Worm (Caenorhabditis elegans) whole organism, L4 larva: Measurements from ENCODE around the gene pot-1.

Experiments used
- F37D6.2 ChIP-seq: sonication (generic microtip); optimal IDR thresholded peaks from 2 replicates; lab custom pipeline; 2016; ENCODE audit warnings: mild to moderate bottlenecking, missing genetic modification characterization, missing compliant biosample characterization
- ama-1 ChIP-seq: fragments of 150-350 bp; optimal IDR thresholded peaks from 2 replicates; lab custom pipeline; 2014; ENCODE audit warnings: inconsistent platforms, mixed read lengths
- ceh-28 ChIP-seq: fragments of 150-350 bp; optimal IDR thresholded peaks from 2 replicates; lab custom pipeline; 2014; ENCODE audit warnings: missing biosample characterization, missing genetic modification reagents, missing genetic modification characterization
- daf-12 ChIP-seq: fragments of 150-350 bp; optimal IDR thresholded peaks from 2 replicates; lab custom pipeline; 2014; ENCODE audit warnings: missing biosample characterization, missing genetic modification reagents, missing genetic modification characterization
- dmd-6 ChIP-seq: fragments of 200-800 bp; sonication (Bioruptor generic); IDR thresholded peaks from 2 replicates; pipeline ENCODE4 v1.3.6; 2022; ENCODE audit warnings: missing genetic modification reagents, missing genetic modification characterization, missing compliant biosample characterization
- jun-1 ChIP-seq: fragments of 150-350 bp; optimal IDR thresholded peaks from 2 replicates; lab custom pipeline; 2014; ENCODE audit warnings: missing biosample characterization, missing genetic modification reagents, missing genetic modification characterization
- mes-2 ChIP-seq: sonication (generic microtip); optimal IDR thresholded peaks from 2 replicates; lab custom pipeline; 2016; ENCODE audit warnings: missing genotype, mild to moderate bottlenecking, missing genetic modification characterization, missing compliant biosample characterization; ENCODE audit not compliant: poor library complexity, severe bottlenecking
- unc-62 ChIP-seq, 3 experiments: fragments of 150-350 bp in 1 of 3; sonication (generic microtip); optimal IDR thresholded peaks in 2 of 3; peaks in 1 of 3; 1 replicate in 1 of 3; 2 replicates in 2 of 3; lab custom pipeline; 2014 to 2017; ENCODE audit warnings: missing biosample characterization in 3 of 3, missing genetic modification characterization in 3 of 3, missing genetic modification reagents in 3 of 3, missing genotype in 1 of 3
- ztf-11 ChIP-seq: fragments of 150-350 bp; optimal IDR thresholded peaks from 2 replicates; lab custom pipeline; 2014; ENCODE audit warnings: missing biosample characterization, missing genetic modification characterization

DNA sequence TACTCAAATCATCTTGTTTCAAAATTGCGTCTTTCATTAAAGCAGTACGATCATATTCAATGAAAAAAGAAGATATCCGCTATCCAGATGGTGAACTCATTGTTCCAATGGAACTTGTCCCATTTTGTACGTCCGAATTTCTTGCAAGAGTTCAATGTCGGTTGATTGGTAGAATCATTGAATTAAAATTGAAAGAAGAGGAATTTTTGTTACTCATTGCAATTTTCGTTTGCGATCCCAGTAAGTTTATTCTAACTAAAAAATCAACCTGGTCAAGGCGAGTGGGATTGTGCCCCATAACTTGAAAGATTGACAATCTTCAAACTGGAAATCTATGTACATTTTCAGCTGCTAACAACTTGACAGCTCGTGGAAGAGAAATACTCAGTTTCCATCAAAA lies 37.0 kb downstream of the pot-1 start:
- TF ChIP-seq F37D6.2 (tag; lab: Kevin White, UChicago) (no peak), daf-12 (tag; lab: Kevin White, UChicago) (no peak), ceh-28 (tag; lab: Kevin White, UChicago) (no peak), dmd-6 (GFP tag; lab: Robert Waterston, UW) (no peak), mes-2 (tag; lab: Kevin White, UChicago) (no peak), ama-1 (no peak), jun-1 (tag; lab: Kevin White, UChicago) (no peak), unc-62 (GFP tag; optimal IDR thresholded peaks at IDR 0.05 in 1 of 2; lab: Kevin White, UChicago) (no peak), unc-62 (tag; optimal IDR thresholded peaks at IDR 0.05; lab: Kevin White, UChicago) (no peak), ztf-11 (tag; lab: Kevin White, UChicago) (no peak)
